Worm (Caenorhabditis elegans) whole organism, L3 larva: ENCODE data around the gene crld-1.

Experiments
- R02D3.7 ChIP-seq: fragments of 150-350 bp; optimal IDR thresholded peaks from 2 replicates; lab custom pipeline; 2014; ENCODE audit warnings: missing biosample characterization, missing genetic modification characterization
- aly-2 ChIP-seq: fragments of 150-350 bp; optimal IDR thresholded peaks from 2 replicates; lab custom pipeline; 2014; ENCODE audit warnings: missing biosample characterization, missing genetic modification characterization
- ama-1 ChIP-seq: fragments of 150-350 bp; optimal IDR thresholded peaks from 2 replicates; lab custom pipeline; 2018
- ceh-82 ChIP-seq: fragments of 150-350 bp; optimal IDR thresholded peaks from 2 replicates; lab custom pipeline; 2014; ENCODE audit warnings: missing biosample characterization, missing genetic modification characterization
- daf-12 ChIP-seq: fragments of 150-350 bp; optimal IDR thresholded peaks from 2 replicates; lab custom pipeline; 2014; ENCODE audit warnings: missing biosample characterization, missing genetic modification reagents, missing genetic modification characterization
- elt-1 ChIP-seq: fragments of 150-350 bp; optimal IDR thresholded peaks from 2 replicates; lab custom pipeline; 2014; ENCODE audit warnings: missing biosample characterization, missing genetic modification characterization
- fkh-10 ChIP-seq: sonication (generic microtip); optimal IDR thresholded peaks from 2 replicates; lab custom pipeline; 2017; ENCODE audit warnings: missing biosample characterization, missing genetic modification reagents, missing genetic modification characterization
- lin-39 ChIP-seq: fragments of 150-350 bp; optimal IDR thresholded peaks from 2 replicates; lab custom pipeline; 2018; ENCODE audit warnings: missing biosample characterization, missing genetic modification reagents, missing genetic modification characterization
- nhr-23 ChIP-seq: fragments of 150-350 bp; optimal IDR thresholded peaks from 2 replicates; lab custom pipeline; 2014; ENCODE audit warnings: missing biosample characterization, missing genetic modification reagents, missing genetic modification characterization
- nhr-28 ChIP-seq: fragments of 150-350 bp; optimal IDR thresholded peaks from 2 replicates; lab custom pipeline; 2014; ENCODE audit warnings: missing biosample characterization, missing genetic modification characterization
- nhr-76 ChIP-seq: fragments of 150-350 bp; sonication (generic microtip); optimal IDR thresholded peaks from 5 replicates; lab custom pipeline; 2014; ENCODE audit warnings: missing biosample characterization, missing genetic modification characterization
- sea-2 ChIP-seq: fragments of 150-350 bp; sonication (generic microtip); optimal IDR thresholded peaks from 4 replicates; lab custom pipeline; 2014; ENCODE audit warnings: missing biosample characterization, missing genetic modification reagents, missing genetic modification characterization
- unc-62 ChIP-seq: fragments of 150-350 bp; sonication (generic microtip); optimal IDR thresholded peaks from 4 replicates; lab custom pipeline; 2014; ENCODE audit warnings: missing biosample characterization, missing genetic modification reagents, missing genetic modification characterization

ce11 chrIV:13204037-13204436 is 49.8 kb upstream of the crld-1 start, which contains the start of gene ced-3:
- TF ChIP-seq nhr-28 (tag; lab: Kevin White, UChicago) (no peak), nhr-23 (tag; lab: Kevin White, UChicago) (no peak), fkh-10 (GFP tag; lab: Kevin White, UChicago) (no peak), sea-2 (no peak), nhr-76 (no peak), aly-2 (no peak), elt-1 (tag; lab: Kevin White, UChicago) (no peak), ceh-82 (tag; lab: Kevin White, UChicago) (no peak), lin-39 (no peak), ama-1 (no peak), unc-62 (GFP tag; lab: Kevin White, UChicago) (no peak), R02D3.7 (tag; lab: Kevin White, UChicago) (no peak), daf-12 (tag; lab: Kevin White, UChicago) (no peak)
